Fruit fly (Drosophila melanogaster): ENCODE measurements around the gene Droj2.

Gene Droj2

dm6 chr3R:13404841-13405441 lies 23.0 kb downstream of the Droj2 start, which contains the start of gene yellow-e3 (continued):
- TF ChIP-seq schlank (tag; optimal IDR thresholded peaks at IDR 0.05) (no peak), fru (optimal IDR thresholded peaks at IDR 0.05) (no peak), twi (tag; optimal IDR thresholded peaks at IDR 0.05) (peak; percentile 25)

- TF ChIP-seq CoRest (tag; optimal IDR thresholded peaks at IDR 0.05) = no peak
- no peak for TF ChIP-seq CG14441 (GFP tag; IDR thresholded peaks at IDR 0.05)
- no peak for TF ChIP-seq CG1832 (GFP tag; optimal IDR thresholded peaks at IDR 0.05)
- no peak for TF ChIP-seq aop (GFP tag; IDR thresholded peaks at IDR 0.05)
- no peak for TF ChIP-seq Meics (GFP tag; optimal IDR thresholded peaks at IDR 0.05)
- peak in 1 of 2 experiments; percentile 25 for TF ChIP-seq insv (GFP tag; optimal IDR thresholded peaks at IDR 0.05)
- peak; percentile 23 for TF ChIP-seq CG15269 (tag; optimal IDR thresholded peaks at IDR 0.05)
- TF ChIP-seq disco-r (GFP tag; optimal IDR thresholded peaks at IDR 0.05) = no peak
- peak; percentile 29 for TF ChIP-seq gem (tag; optimal IDR thresholded peaks at IDR 0.05)
- TF ChIP-seq CG11504 (tag; optimal IDR thresholded peaks at IDR 0.05) = peak; percentile 3
- peak; percentile 77 for TF ChIP-seq D19A (tag; optimal IDR thresholded peaks at IDR 0.05)
- TF ChIP-seq Fer3 (tag; optimal IDR thresholded peaks at IDR 0.05) = no peak
- peak; percentile 27 for TF ChIP-seq CG8924 (tag; optimal IDR thresholded peaks at IDR 0.05)
Measured at dm6 chr3R:13406898-13407297, 25.0 kb downstream of the Droj2 start, which contains the start of gene yellow-e2. TSS of gene yellow-e2 (minus strand) at chr3R:13406998.

dm6 chr3R:13412704-13413103 lies 30.8 kb downstream of the Droj2 start:
- TF ChIP-seq CG18262 (tag; optimal IDR thresholded peaks at IDR 0.05) (no peak), bsh (GFP tag; optimal IDR thresholded peaks at IDR 0.05) (no peak), sqz (GFP tag; optimal IDR thresholded peaks at IDR 0.05) (no peak), crc (GFP tag; optimal IDR thresholded peaks at IDR 0.05) (no peak), Poxn (GFP tag; IDR thresholded peaks at IDR 0.05) (no peak), ind (GFP tag; optimal IDR thresholded peaks at IDR 0.05) (no peak), CG7786 (GFP tag; optimal IDR thresholded peaks at IDR 0.05) (no peak)

- TF ChIP-seq eyg (GFP tag; optimal IDR thresholded peaks at IDR 0.05) = no peak
- TF ChIP-seq cwo (GFP tag; optimal IDR thresholded peaks at IDR 0.05) = no peak
- no peak for TF ChIP-seq CG1233 (GFP tag; optimal IDR thresholded peaks at IDR 0.05)
- no peak for TF ChIP-seq sna (GFP tag; IDR thresholded peaks at IDR 0.05; ENCODE audit: partially characterized antibody)
Measured at dm6 chr3R:13415186-13415585, 33.3 kb downstream of the Droj2 start, which contains the start of gene yellow-e. TSS of gene yellow-e (minus strand) at chr3R:13415286.

- TF ChIP-seq CG8281 (tag; optimal IDR thresholded peaks at IDR 0.05) (peak; percentile 92), ken (GFP tag; IDR thresholded peaks at IDR 0.05) (no peak), Fer2 (tag; optimal IDR thresholded peaks at IDR 0.05) (no peak), slp2 (GFP tag; optimal IDR thresholded peaks at IDR 0.05) (no peak), org-1 (GFP tag; optimal IDR thresholded peaks at IDR 0.05) (no peak), Taf1 (GFP tag; IDR thresholded peaks at IDR 0.05) (no peak), NC2β (GFP tag; optimal IDR thresholded peaks at IDR 0.05) (no peak)
Measured at dm6 chr3R:13417067-13417595, 35.2 kb downstream of the Droj2 start.
